Worm (Caenorhabditis elegans) whole organism, late embryonic: Measurements from ENCODE around the gene E04F6.9.

ENCODE experiments used
- C38D4.7 ChIP-seq: fragments of 200-800 bp; sonication (Bioruptor generic); optimal IDR thresholded peaks from 2 replicates; lab custom pipeline; 2018; ENCODE audit warnings: mild to moderate bottlenecking, missing genetic modification characterization, moderate library complexity, missing compliant biosample characterization
- K09A11.1 ChIP-seq: sonication (generic microtip); optimal IDR thresholded peaks from 2 replicates; lab custom pipeline; 2017; ENCODE audit warnings: antibody characterized with exemption, mild to moderate bottlenecking, missing genetic modification characterization, missing compliant biosample characterization; ENCODE audit not compliant: insufficient read depth
- T23F11.4 ChIP-seq: fragments of 200-800 bp; sonication (Bioruptor generic); optimal IDR thresholded peaks from 2 replicates; lab custom pipeline; 2018; ENCODE audit warnings: mild to moderate bottlenecking, missing genetic modification characterization, missing compliant biosample characterization
- Y22D7AL.16 ChIP-seq: sonication (generic microtip); optimal IDR thresholded peaks from 2 replicates; lab custom pipeline; 2016; ENCODE audit warnings: missing genetic modification characterization, missing compliant biosample characterization
- ama-1 ChIP-seq: fragments of 150-350 bp; optimal IDR thresholded peaks from 2 replicates; lab custom pipeline; 2014
- ceh-14 ChIP-seq: sonication (generic microtip); optimal IDR thresholded peaks from 2 replicates; lab custom pipeline; 2016; ENCODE audit warnings: missing genotype, missing genetic modification characterization, missing compliant biosample characterization
- ceh-19 ChIP-seq: fragments of 200-800 bp; sonication (Bioruptor generic); optimal IDR thresholded peaks from 2 replicates; lab custom pipeline; 2018; ENCODE audit warnings: mild to moderate bottlenecking, missing genetic modification characterization, missing compliant biosample characterization
- ceh-2 ChIP-seq: sonication (generic microtip); optimal IDR thresholded peaks from 2 replicates; lab custom pipeline; 2016; ENCODE audit warnings: missing genotype, missing genetic modification characterization, missing compliant biosample characterization
- ceh-22 ChIP-seq: sonication (generic microtip); optimal IDR thresholded peaks from 2 replicates; lab custom pipeline; 2017; ENCODE audit warnings: missing biosample characterization, missing genetic modification characterization
- ceh-31 ChIP-seq: sonication (generic microtip); optimal IDR thresholded peaks from 2 replicates; lab custom pipeline; 2016; ENCODE audit warnings: missing genetic modification characterization, missing compliant biosample characterization
- ceh-45 ChIP-seq: fragments of 200-800 bp; sonication (Bioruptor generic); IDR thresholded peaks from 2 replicates; pipeline ENCODE4 v1.3.6; 2022; ENCODE audit warnings: missing genetic modification reagents, missing genetic modification characterization, missing compliant biosample characterization
- ceh-6 ChIP-seq: fragments of 200-800 bp; sonication (Bioruptor generic); optimal IDR thresholded peaks from 2 replicates; lab custom pipeline; 2018; ENCODE audit warnings: mild to moderate bottlenecking, missing genetic modification characterization, missing compliant biosample characterization
- ceh-9 ChIP-seq: sonication (generic microtip); optimal IDR thresholded peaks from 2 replicates; lab custom pipeline; 2016; ENCODE audit warnings: mild to moderate bottlenecking, missing genetic modification characterization, inconsistent platforms, missing compliant biosample characterization
- che-1 ChIP-seq: sonication (generic microtip); optimal IDR thresholded peaks from 2 replicates; lab custom pipeline; 2016; ENCODE audit warnings: mild to moderate bottlenecking, missing genetic modification characterization, missing compliant biosample characterization
- elt-2 ChIP-seq: sonication (generic microtip); optimal IDR thresholded peaks from 2 replicates; lab custom pipeline; 2016; ENCODE audit warnings: missing genetic modification reagents, missing genetic modification characterization, missing compliant biosample characterization
- eyg-1 ChIP-seq: sonication (generic microtip); optimal IDR thresholded peaks from 2 replicates; lab custom pipeline; 2016; ENCODE audit warnings: missing genotype, missing genetic modification characterization, missing compliant biosample characterization
- fax-1 ChIP-seq: sonication (generic microtip); optimal IDR thresholded peaks from 2 replicates; lab custom pipeline; 2016; ENCODE audit warnings: missing genotype, missing genetic modification characterization, missing compliant biosample characterization
- fkh-10 ChIP-seq: fragments of 150-350 bp; optimal IDR thresholded peaks from 2 replicates; lab custom pipeline; 2014; ENCODE audit warnings: missing biosample characterization, missing genetic modification reagents, missing genetic modification characterization
- gmeb-2 ChIP-seq: sonication (generic microtip); optimal IDR thresholded peaks from 2 replicates; lab custom pipeline; 2016; ENCODE audit warnings: missing genetic modification characterization, inconsistent platforms, missing compliant biosample characterization
- hlh-13 ChIP-seq: fragments of 200-800 bp; sonication (Bioruptor generic); optimal IDR thresholded peaks from 2 replicates; lab custom pipeline; 2018; ENCODE audit warnings: mild to moderate bottlenecking, missing genetic modification characterization, missing compliant biosample characterization
- hlh-15 ChIP-seq: sonication (generic microtip); optimal IDR thresholded peaks from 2 replicates; lab custom pipeline; 2016; ENCODE audit warnings: missing genetic modification characterization, missing compliant biosample characterization
- hlh-30 ChIP-seq: sonication (generic microtip); optimal IDR thresholded peaks from 2 replicates; lab custom pipeline; 2017; ENCODE audit warnings: antibody characterized with exemption, missing genetic modification characterization, missing compliant biosample characterization; ENCODE audit not compliant: insufficient read depth
- hlh-6 ChIP-seq: sonication (generic microtip); optimal IDR thresholded peaks from 2 replicates; lab custom pipeline; 2016; ENCODE audit warnings: missing genotype, missing genetic modification characterization, missing compliant biosample characterization
- hlh-8 ChIP-seq: sonication (generic microtip); optimal IDR thresholded peaks from 2 replicates; lab custom pipeline; 2016; ENCODE audit warnings: missing genotype, missing genetic modification characterization, missing compliant biosample characterization
- lim-6 ChIP-seq: sonication (generic microtip); optimal IDR thresholded peaks from 2 replicates; lab custom pipeline; 2016; ENCODE audit warnings: missing genetic modification characterization, missing compliant biosample characterization
- nfya-1 ChIP-seq: sonication (generic microtip); optimal IDR thresholded peaks from 2 replicates; lab custom pipeline; 2017; ENCODE audit warnings: missing genetic modification characterization, mild to moderate bottlenecking, missing compliant biosample characterization, antibody characterized with exemption, moderate library complexity
- nhr-11 ChIP-seq: fragments of 150-350 bp; optimal IDR thresholded peaks from 2 replicates; lab custom pipeline; 2014; ENCODE audit warnings: missing biosample characterization, missing genetic modification characterization
- nhr-232 ChIP-seq: sonication (generic microtip); optimal IDR thresholded peaks from 2 replicates; lab custom pipeline; 2016; ENCODE audit warnings: missing genetic modification characterization, missing compliant biosample characterization
- pat-9 ChIP-seq: fragments of 200-800 bp; sonication (Bioruptor generic); optimal IDR thresholded peaks from 2 replicates; lab custom pipeline; 2018; ENCODE audit warnings: mild to moderate bottlenecking, missing genetic modification characterization, moderate library complexity, missing compliant biosample characterization
- pax-1 ChIP-seq: fragments of 150-350 bp; optimal IDR thresholded peaks from 2 replicates; lab custom pipeline; 2014; ENCODE audit warnings: missing biosample characterization, missing genetic modification characterization
- pha-4 ChIP-seq: fragments of 150-350 bp; optimal IDR thresholded peaks from 2 replicates; lab custom pipeline; 2018; ENCODE audit warnings: missing biosample characterization, missing genetic modification reagents, missing genetic modification characterization
- pqm-1 ChIP-seq: sonication (generic microtip); optimal IDR thresholded peaks from 2 replicates; lab custom pipeline; 2016; ENCODE audit warnings: missing genetic modification characterization, missing compliant biosample characterization
- syd-9 ChIP-seq: sonication (generic microtip); optimal IDR thresholded peaks from 2 replicates; lab custom pipeline; 2016; ENCODE audit warnings: mild to moderate bottlenecking, missing genetic modification characterization, moderate library complexity, missing compliant biosample characterization
- tbx-2 ChIP-seq: sonication (generic microtip); optimal IDR thresholded peaks from 2 replicates; lab custom pipeline; 2016; ENCODE audit warnings: missing genetic modification characterization, missing compliant biosample characterization
- tbx-7 ChIP-seq: sonication (generic microtip); optimal IDR thresholded peaks from 2 replicates; lab custom pipeline; 2016; ENCODE audit warnings: missing genotype, missing genetic modification characterization, missing compliant biosample characterization
- ttx-3 ChIP-seq: sonication (generic microtip); optimal IDR thresholded peaks from 2 replicates; lab custom pipeline; 2016; ENCODE audit warnings: missing genetic modification reagents, missing genetic modification characterization, missing compliant biosample characterization
- unc-3 ChIP-seq, 2 experiments: fragments of 200-800 bp in 1 of 2; sonication (Bioruptor generic) in 1 of 2; sonication (generic microtip) in 1 of 2; conservative IDR thresholded peaks in 1 of 2; optimal IDR thresholded peaks in 1 of 2; 2 replicates each; pipeline versions ENCODE4 v1.3.6 to Lab custom; 2016 to 2022; ENCODE audit warnings: missing compliant biosample characterization in 2 of 2, missing genetic modification characterization in 2 of 2, missing genetic modification reagents in 1 of 2
- unc-42 ChIP-seq: sonication (generic microtip); optimal IDR thresholded peaks from 2 replicates; lab custom pipeline; 2016; ENCODE audit warnings: missing genotype, missing genetic modification characterization, missing compliant biosample characterization
- unc-86 ChIP-seq: sonication (generic microtip); optimal IDR thresholded peaks from 2 replicates; lab custom pipeline; 2016; ENCODE audit warnings: missing genetic modification characterization, missing compliant biosample characterization
- zip-5 ChIP-seq: sonication (generic microtip); optimal IDR thresholded peaks from 2 replicates; lab custom pipeline; 2016; ENCODE audit warnings: missing genetic modification characterization, missing compliant biosample characterization

The E04F6.9 gene

DNA sequence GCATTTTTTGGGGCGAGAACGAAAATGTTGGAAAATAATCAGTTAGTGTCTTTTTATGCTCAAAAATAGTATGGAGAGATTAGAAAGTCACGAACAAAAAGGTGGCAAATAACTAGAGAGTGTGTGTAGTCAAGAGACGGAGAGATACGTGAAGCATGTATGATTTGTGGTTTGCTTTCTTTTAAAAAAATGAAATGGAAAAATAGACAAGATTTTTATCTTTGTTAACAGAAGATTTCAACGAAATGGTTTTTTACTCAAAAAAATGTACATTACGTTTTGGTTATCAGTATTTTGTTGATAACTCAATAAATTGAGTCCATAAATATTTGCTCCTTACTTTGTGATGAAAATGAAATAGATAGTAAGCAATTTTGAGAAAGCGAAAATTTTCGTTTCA, 3.8 kb downstream of the E04F6.9 start, which contains the start of gene dhs-7:
Gene dhs-7, minus strand, starts transcription at position 277 of the 400 bp plus-strand sequence.
- TF ChIP-seq K09A11.1 (no peak), ceh-9 (tag; lab: Kevin White, UChicago) (no peak), unc-86 (no peak), tbx-2 (no peak), nhr-232 (tag; lab: Kevin White, UChicago) (no peak), hlh-13 (GFP tag; lab: Kevin White, UChicago) (no peak), ceh-6 (no peak), tbx-7 (tag; lab: Kevin White, UChicago) (no peak), fax-1 (no peak), che-1 (no peak), T23F11.4 (GFP tag; lab: Kevin White, UChicago) (no peak), ceh-31 (no peak), syd-9 (tag; lab: Kevin White, UChicago) (no peak), hlh-6 (tag; lab: Kevin White, UChicago) (no peak), nfya-1 (tag; lab: Kevin White, UChicago) (no peak), ama-1 (no peak), eyg-1 (no peak), ceh-14 (no peak)
- TF ChIP-seq, all 69 proteins: peak for 0

DNA sequence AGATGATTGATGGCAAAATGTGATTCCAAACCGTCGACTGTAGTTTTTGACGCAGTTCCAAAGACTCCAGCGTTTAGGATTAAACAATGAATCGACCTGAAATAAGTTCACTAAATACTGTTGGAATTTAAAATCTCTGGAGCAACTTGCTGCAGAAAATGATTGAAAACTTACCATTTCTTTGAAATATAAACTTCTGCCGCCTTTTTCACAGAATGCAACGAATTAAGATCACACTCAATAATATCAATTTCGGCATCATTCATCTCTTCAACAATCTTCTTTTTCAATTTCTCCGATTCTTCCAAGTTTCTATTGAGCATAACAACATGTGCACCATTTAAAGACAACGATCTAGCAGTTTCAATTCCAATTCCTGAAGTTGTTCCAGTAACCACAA, 4.3 kb downstream of the E04F6.9 start:
- TF ChIP-seq unc-42 (tag; lab: Kevin White, UChicago) (no peak), ceh-2 (tag; lab: Kevin White, UChicago) (no peak), ceh-22 (tag; lab: Kevin White, UChicago) (no peak)

DNA sequence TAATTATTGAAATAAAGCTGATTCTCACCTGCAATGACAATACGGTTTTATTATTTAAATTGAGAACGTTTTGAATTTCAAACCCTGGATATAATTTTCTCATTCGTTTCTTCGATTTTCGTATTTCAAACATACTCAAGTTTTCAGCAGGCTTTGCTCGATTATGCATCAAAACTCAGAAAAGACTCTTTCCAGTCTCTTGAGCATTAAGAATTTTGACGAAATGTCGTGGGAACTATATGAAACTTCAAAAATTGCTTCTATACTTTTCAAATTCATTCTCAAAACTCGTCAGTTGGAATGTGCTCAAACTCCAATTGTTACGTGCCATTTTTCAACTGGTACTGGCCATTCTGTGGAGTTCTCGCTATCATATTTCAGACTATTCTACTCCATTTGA, 6.6 kb downstream of the E04F6.9 start, which contains the start of gene srd-59:
Gene srd-59, plus strand, starts transcription at position 301 of the 400 bp plus-strand sequence.
- no peak for TF ChIP-seq C38D4.7
- no peak for TF ChIP-seq fax-1
- no peak for TF ChIP-seq pqm-1 (tag; lab: Kevin White, UChicago)

- TF ChIP-seq pat-9 (tag; lab: Kevin White, UChicago), result no peak
- TF ChIP-seq fkh-10 (GFP tag; lab: Kevin White, UChicago), result no peak
- no peak for TF ChIP-seq hlh-6 (tag; lab: Kevin White, UChicago)
- no peak for TF ChIP-seq syd-9 (tag; lab: Kevin White, UChicago)
- TF ChIP-seq lim-6, result no peak
- no peak for TF ChIP-seq pax-1 (tag; lab: Kevin White, UChicago)
These were observed 7.0 kb downstream of the E04F6.9 start, which contains the start of gene srd-58 for ce11 chrII:7204951-7205350. Gene srd-58, minus strand, starts transcription at chrII:7205051.

DNA sequence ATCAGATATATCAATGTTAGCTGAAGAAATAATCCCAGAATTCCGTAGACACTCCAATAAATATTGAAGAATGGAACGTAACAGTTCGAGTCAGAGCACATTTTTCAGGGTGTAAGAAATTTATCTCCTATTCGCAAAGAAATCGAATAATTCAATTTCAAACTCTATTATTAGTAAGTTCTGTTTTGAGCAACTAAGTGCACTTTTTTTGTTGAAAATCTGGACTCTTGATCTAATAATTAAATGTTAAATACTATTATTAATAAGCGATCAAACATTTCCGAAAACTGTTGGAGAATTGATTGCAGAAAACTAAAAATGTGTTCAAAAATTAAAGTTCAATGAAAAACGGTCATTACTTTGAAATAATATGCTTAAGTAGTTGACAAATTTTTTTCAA, 8.8 kb downstream of the E04F6.9 start, which contains the start of gene srd-56:
Gene srd-56, minus strand, starts transcription at position 101 of the 400 bp plus-strand sequence.
- no peak for TF ChIP-seq T23F11.4 (GFP tag; lab: Kevin White, UChicago)
- no peak for TF ChIP-seq nhr-232 (tag; lab: Kevin White, UChicago)
- TF ChIP-seq ama-1, result no peak
- TF ChIP-seq hlh-15 (tag; lab: Kevin White, UChicago), result no peak
- TF ChIP-seq elt-2 (tag; lab: Kevin White, UChicago), result no peak
- no peak for TF ChIP-seq pax-1 (tag; lab: Kevin White, UChicago)
- TF ChIP-seq pqm-1 (tag; lab: Kevin White, UChicago), result no peak

DNA sequence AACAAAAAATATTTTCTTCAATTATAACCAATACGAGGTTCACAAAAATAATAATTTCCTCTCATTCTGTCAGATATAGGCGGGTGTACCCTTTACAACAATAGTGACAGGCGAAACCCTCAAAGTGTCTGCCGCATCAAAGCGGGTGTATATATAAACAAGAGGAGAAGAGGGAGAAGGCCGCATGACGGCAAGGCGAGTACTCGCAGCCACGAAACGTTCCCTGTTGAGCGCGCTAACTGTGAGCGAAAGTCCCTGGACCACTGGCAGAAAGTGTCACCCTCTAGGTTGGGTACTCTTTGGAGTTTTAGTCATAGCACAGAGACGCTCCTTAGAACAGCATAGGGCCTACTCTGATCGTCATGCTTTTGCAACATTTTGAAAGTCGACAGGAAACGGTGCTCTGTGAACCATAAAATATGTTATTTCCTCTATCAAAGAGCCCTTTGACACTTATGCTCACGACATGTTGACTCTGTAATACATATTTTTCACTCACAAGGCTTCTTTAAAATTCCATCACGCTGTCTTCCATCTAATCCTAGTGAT, 11.8 kb downstream of the E04F6.9 start, which contains the start of gene pcrg-1:
Gene pcrg-1, plus strand, starts transcription at position 499 of the 549 bp plus-strand sequence.
- TF ChIP-seq fkh-10 (GFP tag; lab: Kevin White, UChicago) (no peak), pha-4 (tag; lab: Kevin White, UChicago) (no peak), syd-9 (tag; lab: Kevin White, UChicago) (peak; percentile 74), hlh-8 (tag; lab: Kevin White, UChicago) (peak; percentile 44), unc-3 (GFP tag; conservative IDR thresholded peaks at IDR 0.05; lab: Robert Waterston, UW) (peak; percentile 90), unc-3 (tag; optimal IDR thresholded peaks at IDR 0.05; lab: Kevin White, UChicago) (peak; percentile 66), hlh-30 (peak; percentile 73), nhr-11 (tag; lab: Kevin White, UChicago) (no peak), K09A11.1 (peak; percentile 43), ceh-19 (GFP tag; lab: Kevin White, UChicago) (peak; percentile 90), lim-6 (peak; percentile 90), hlh-13 (GFP tag; lab: Kevin White, UChicago) (peak; percentile 92), Y22D7AL.16 (tag; lab: Kevin White, UChicago) (peak; percentile 84), gmeb-2 (peak; percentile 78), zip-5 (tag; lab: Kevin White, UChicago) (peak; percentile 45), ceh-45 (GFP tag; lab: Robert Waterston, UW) (peak; percentile 84), ceh-22 (tag; lab: Kevin White, UChicago) (no peak), ttx-3 (tag; lab: Kevin White, UChicago) (peak; percentile 77), fax-1 (peak; percentile 75), eyg-1 (peak; percentile 80), tbx-7 (tag; lab: Kevin White, UChicago) (peak; percentile 71)
